Worm (Caenorhabditis elegans): ENCODE measurements around the gene gtf-2H3.

Gene gtf-2H3

DNA sequence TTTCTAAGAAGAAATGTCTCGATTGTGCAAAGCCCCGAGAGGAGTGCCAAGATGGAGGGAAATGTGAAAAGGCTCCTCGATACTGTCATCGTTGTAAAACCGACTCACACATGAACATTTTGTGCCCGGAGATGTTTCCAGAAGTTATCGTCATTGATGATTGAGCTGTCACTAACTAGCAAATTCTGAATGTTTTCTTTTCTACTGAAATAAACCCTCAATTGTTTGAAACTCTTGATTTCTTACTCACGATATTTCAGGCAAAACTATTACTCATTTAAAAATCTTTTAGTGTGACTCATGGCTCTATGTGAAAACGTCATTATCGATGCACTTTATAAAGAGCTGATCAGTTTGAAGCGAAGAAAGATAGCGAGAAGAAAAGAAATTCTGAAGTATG, 34.8 kb downstream of the gtf-2H3 start, which contains the start of gene T16H12.13:
Gene T16H12.13, plus strand, starts transcription at position 301 of the 400 bp plus-strand sequence.
- no peak for TF ChIP-seq ztf-1 (GFP tag; conservative IDR thresholded peaks at IDR 0.05)
- TF ChIP-seq mbf-1 (tag; optimal IDR thresholded peaks at IDR 0.05), result no peak
- TF ChIP-seq unc-62 (GFP tag; optimal IDR thresholded peaks at IDR 0.05), result no peak
- no peak for TF ChIP-seq sem-4 (tag; optimal IDR thresholded peaks at IDR 0.05)
- TF ChIP-seq lsy-2 (tag; optimal IDR thresholded peaks at IDR 0.05), result no peak
- no peak for TF ChIP-seq mdl-1 (tag; optimal IDR thresholded peaks at IDR 0.05)
- no peak for TF ChIP-seq nhr-129 (tag; optimal IDR thresholded peaks at IDR 0.05)
- TF ChIP-seq R02D3.7 (tag; optimal IDR thresholded peaks at IDR 0.05), result no peak

DNA sequence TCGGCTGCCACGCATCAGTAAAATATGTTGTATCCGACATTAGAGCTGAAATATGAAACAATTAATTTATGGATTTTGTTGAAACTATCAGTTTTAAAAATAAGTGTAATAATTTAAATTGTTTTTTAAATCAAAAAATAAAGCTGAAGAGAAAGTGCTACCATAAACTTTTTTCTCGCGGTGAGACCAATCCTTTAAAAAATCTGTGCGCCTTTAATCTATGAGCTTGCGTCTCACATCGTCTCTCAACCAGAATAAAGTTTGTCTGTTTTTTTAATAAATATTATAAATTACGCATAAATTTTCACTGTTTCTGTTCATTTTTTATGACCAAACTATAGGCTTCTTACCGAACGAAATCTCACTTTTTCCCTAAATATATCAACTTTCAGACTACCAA, 36.7 kb downstream of the gtf-2H3 start, which contains the start of gene T16H12.3:
Gene T16H12.3, minus strand, starts transcription at position 51 of the 400 bp plus-strand sequence.
- no peak for TF ChIP-seq dmd-4 (tag; optimal IDR thresholded peaks at IDR 0.05)
- TF ChIP-seq unc-55 (GFP tag; optimal IDR thresholded peaks at IDR 0.05), result no peak
- no peak for TF ChIP-seq mdl-1 (tag; optimal IDR thresholded peaks at IDR 0.05)
- TF ChIP-seq ama-1 (optimal IDR thresholded peaks at IDR 0.05), result no peak
- no peak for TF ChIP-seq C34F6.9 (tag; optimal IDR thresholded peaks at IDR 0.05)
- TF ChIP-seq F13H6.1 (tag; optimal IDR thresholded peaks at IDR 0.05), result no peak
- no peak for TF ChIP-seq sma-3 (GFP tag; optimal IDR thresholded peaks at IDR 0.05)
- no peak for TF ChIP-seq ceh-82 (tag; optimal IDR thresholded peaks at IDR 0.05)
- no peak for TF ChIP-seq R02D3.7 (tag; optimal IDR thresholded peaks at IDR 0.05)
- TF ChIP-seq snpc-4 (tag; optimal IDR thresholded peaks at IDR 0.05), result no peak
- TF ChIP-seq sem-4 (tag; optimal IDR thresholded peaks at IDR 0.05), result no peak
- no peak for TF ChIP-seq skn-1 (tag; optimal IDR thresholded peaks at IDR 0.05)
- no peak for TF ChIP-seq Y55F3AM.14 (GFP tag; optimal IDR thresholded peaks at IDR 0.05)
- TF ChIP-seq nhr-25 (tag; optimal IDR thresholded peaks at IDR 0.05), result no peak
- TF ChIP-seq mab-5 (tag; optimal IDR thresholded peaks at IDR 0.05), result no peak

DNA sequence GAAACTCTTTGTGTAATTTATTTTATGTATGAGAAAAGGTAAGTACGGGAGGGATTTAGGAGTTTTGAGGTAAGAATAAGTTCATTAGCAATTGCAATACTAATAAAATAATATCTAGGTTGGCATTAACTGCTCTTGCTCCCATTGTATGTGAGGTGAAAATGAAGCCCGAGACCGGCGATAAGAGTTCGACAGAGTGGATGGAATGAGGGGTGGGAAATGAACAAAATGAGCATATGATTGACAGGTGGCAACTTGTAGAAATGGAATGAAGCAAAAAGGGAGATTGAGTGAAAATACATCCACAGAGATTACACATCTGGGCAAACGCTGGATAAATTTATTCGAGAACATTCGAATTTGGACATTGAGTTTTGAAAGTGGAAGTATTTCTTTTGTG, 41.2 kb downstream of the gtf-2H3 start:
- no peak for TF ChIP-seq sma-9 (GFP tag; optimal IDR thresholded peaks at IDR 0.05)
- TF ChIP-seq sma-9 (tag; optimal IDR thresholded peaks at IDR 0.05), result no peak
- TF ChIP-seq nhr-6 (tag; optimal IDR thresholded peaks at IDR 0.05), result no peak
- no peak for TF ChIP-seq ZK546.5 (tag; optimal IDR thresholded peaks at IDR 0.05)
- TF ChIP-seq blmp-1 (tag; optimal IDR thresholded peaks at IDR 0.05; ENCODE audit: insufficient read depth), result no peak
- TF ChIP-seq egl-27 (tag; optimal IDR thresholded peaks at IDR 0.05), result no peak
- TF ChIP-seq sma-3 (GFP tag; optimal IDR thresholded peaks at IDR 0.05), result no peak
- no peak for TF ChIP-seq mbf-1 (tag; optimal IDR thresholded peaks at IDR 0.05)
- no peak for TF ChIP-seq nhr-25 (tag; optimal IDR thresholded peaks at IDR 0.05)
- TF ChIP-seq aly-2 (tag; optimal IDR thresholded peaks at IDR 0.05), result no peak
- no peak for TF ChIP-seq lsy-2 (tag; optimal IDR thresholded peaks at IDR 0.05)
- no peak for TF ChIP-seq ztf-1 (GFP tag; conservative IDR thresholded peaks at IDR 0.05)
- no peak for TF ChIP-seq fos-1 (tag; optimal IDR thresholded peaks at IDR 0.05)
- TF ChIP-seq gmeb-1 (tag; optimal IDR thresholded peaks at IDR 0.05), result no peak
- TF ChIP-seq ztf-11 (tag; optimal IDR thresholded peaks at IDR 0.05), result no peak
- no peak for TF ChIP-seq lin-39 (tag; optimal IDR thresholded peaks at IDR 0.05)
- TF ChIP-seq ceh-16 (tag; optimal IDR thresholded peaks at IDR 0.05), result no peak
- TF ChIP-seq peb-1 (tag; optimal IDR thresholded peaks at IDR 0.05), result no peak
- no peak for TF ChIP-seq mab-5 (tag; optimal IDR thresholded peaks at IDR 0.05)
- no peak for TF ChIP-seq F13H6.1 (tag; optimal IDR thresholded peaks at IDR 0.05)
- TF ChIP-seq ama-1 (optimal IDR thresholded peaks at IDR 0.05), result no peak

DNA sequence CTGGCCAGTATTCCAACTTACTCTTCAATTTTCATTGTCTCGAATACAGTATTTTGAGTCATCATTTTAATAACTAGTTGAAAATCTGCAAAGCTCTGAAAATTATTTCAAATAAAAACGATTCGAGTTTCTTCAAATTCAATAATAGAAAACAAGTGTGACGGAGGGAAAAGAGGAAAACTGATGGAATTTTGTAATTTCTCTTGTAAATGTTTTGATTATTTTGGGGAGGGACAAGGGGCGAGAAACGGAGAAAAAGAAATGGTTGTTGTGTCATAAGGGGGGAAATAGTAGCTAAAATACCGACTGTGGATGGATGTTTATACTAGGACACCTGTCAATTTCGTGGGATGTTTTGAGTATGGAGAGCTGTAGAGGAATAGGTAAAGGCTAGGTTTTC, 41.8 kb downstream of the gtf-2H3 start, which contains the start of gene T16G12.9:
Gene T16G12.9, minus strand, starts transcription at position 101 of the 400 bp plus-strand sequence.
- no peak for TF ChIP-seq alr-1 (tag; optimal IDR thresholded peaks at IDR 0.05)
- no peak for TF ChIP-seq mdl-1 (tag; optimal IDR thresholded peaks at IDR 0.05)
- no peak for TF ChIP-seq gmeb-1 (tag; optimal IDR thresholded peaks at IDR 0.05)
- no peak for TF ChIP-seq ceh-82 (tag; optimal IDR thresholded peaks at IDR 0.05)
- no peak for TF ChIP-seq lin-13 (GFP tag; optimal IDR thresholded peaks at IDR 0.05)
- TF ChIP-seq unc-62 (GFP tag; optimal IDR thresholded peaks at IDR 0.05), result no peak
- no peak for TF ChIP-seq lsy-2 (tag; optimal IDR thresholded peaks at IDR 0.05)
- no peak for TF ChIP-seq unc-55 (GFP tag; optimal IDR thresholded peaks at IDR 0.05)
- no peak for TF ChIP-seq nhr-11 (tag; optimal IDR thresholded peaks at IDR 0.05)
- TF ChIP-seq nhr-6 (tag; optimal IDR thresholded peaks at IDR 0.05), result no peak
- TF ChIP-seq peb-1 (tag; optimal IDR thresholded peaks at IDR 0.05), result no peak
- no peak for TF ChIP-seq mab-5 (tag; optimal IDR thresholded peaks at IDR 0.05)
- no peak for TF ChIP-seq ztf-11 (tag; optimal IDR thresholded peaks at IDR 0.05)
- TF ChIP-seq sma-9 (GFP tag; optimal IDR thresholded peaks at IDR 0.05), result no peak
- TF ChIP-seq sma-9 (tag; optimal IDR thresholded peaks at IDR 0.05), result no peak
- TF ChIP-seq C34F6.9 (tag; optimal IDR thresholded peaks at IDR 0.05), result no peak
- TF ChIP-seq unc-39 (tag; optimal IDR thresholded peaks at IDR 0.05), result no peak
